Worm (Caenorhabditis elegans) whole organism, L4/young adult: ENCODE results near the gene BE10.1.

Experiments used
- W03F9.2 ChIP-seq: fragments of 150-350 bp; optimal IDR thresholded peaks from 2 replicates; lab custom pipeline; 2014; ENCODE audit warnings: missing biosample characterization, missing genetic modification characterization
- dao-5 ChIP-seq: sonication (generic microtip); optimal IDR thresholded peaks from 2 replicates; lab custom pipeline; 2016; ENCODE audit warnings: missing genotype, missing genetic modification characterization, moderate library complexity, missing compliant biosample characterization
- him-1 ChIP-seq: sonication (generic microtip); optimal IDR thresholded peaks from 2 replicates; lab custom pipeline; 2016; ENCODE audit warnings: missing genotype, missing genetic modification reagents, missing genetic modification characterization, missing compliant biosample characterization

DNA sequence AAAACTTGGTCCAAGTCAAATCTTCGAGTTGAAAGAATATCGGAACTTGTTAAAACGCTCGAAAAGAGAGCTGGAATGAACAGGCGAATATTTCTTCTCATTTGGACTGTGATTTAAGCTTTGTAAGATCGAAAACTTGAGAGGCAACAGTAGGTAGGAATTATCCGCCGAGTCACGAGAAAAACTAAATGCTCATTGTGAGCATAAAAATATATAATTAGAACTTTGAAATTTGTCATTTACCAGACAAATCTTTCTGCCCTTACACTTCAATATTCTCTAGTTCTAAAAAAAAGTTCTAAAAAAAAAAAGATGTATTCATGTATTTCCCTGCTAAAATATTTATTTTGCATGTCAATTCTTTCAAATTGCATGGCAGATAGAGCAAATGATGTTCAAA, 25.1 kb downstream of the BE10.1 start, which contains the start of the genes irld-19 and irld-61:
- TF ChIP-seq him-1 (tag; lab: Kevin White, UChicago), result no peak
- TF ChIP-seq W03F9.2 (tag; lab: Kevin White, UChicago), result no peak
- TF ChIP-seq dao-5, result no peak
